Fruit fly (Drosophila melanogaster): ENCODE data around the gene Polr3C.
A peak's percentile ranks its signal among the peaks of the same experiment; 100 is the strongest.

Polr3C gene

dm6 chr3R:12448889-12449314, 11.3 kb upstream of the Polr3C start, which contains the start of gene CG18549 (continued):
- TF ChIP-seq bbx (GFP tag; IDR thresholded peaks at IDR 0.05; ENCODE audit: partially characterized antibody) = peak; percentile 76
- peak; percentile 100 for TF ChIP-seq chm (GFP tag; IDR thresholded peaks at IDR 0.05)
- TF ChIP-seq Vsx1 (GFP tag; optimal IDR thresholded peaks at IDR 0.05) = peak; percentile 99
- peak; percentile 99 for TF ChIP-seq tx (GFP tag; optimal IDR thresholded peaks at IDR 0.05)
- TF ChIP-seq sd (tag; optimal IDR thresholded peaks at IDR 0.05) = peak; percentile 98
- TF ChIP-seq Xbp1 (GFP tag; optimal IDR thresholded peaks at IDR 0.05) = peak; percentile 100
- TF ChIP-seq CG8359 (GFP tag; optimal IDR thresholded peaks at IDR 0.05; ENCODE audit: borderline replicate concordance) = peak; percentile 97
- peak; percentile 100 for TF ChIP-seq tgo (GFP tag; IDR thresholded peaks at IDR 0.05)
- peak; percentile 100 for TF ChIP-seq Med (GFP tag)
- TF ChIP-seq sim (GFP tag; IDR thresholded peaks at IDR 0.05) = peak; percentile 100
- TF ChIP-seq CG6272 (GFP tag; IDR thresholded peaks at IDR 0.05) = peak; percentile 99
- no peak for TF ChIP-seq h (optimal IDR thresholded peaks at IDR 0.05)
- peak; percentile 99 for TF ChIP-seq schlank (tag; optimal IDR thresholded peaks at IDR 0.05)
- TF ChIP-seq gce (GFP tag; IDR thresholded peaks at IDR 0.05) = peak; percentile 100
- TF ChIP-seq H15 (GFP tag; IDR thresholded peaks at IDR 0.05) = peak; percentile 100
- TF ChIP-seq stwl (tag; optimal IDR thresholded peaks at IDR 0.05) = peak; percentile 95
- TF ChIP-seq CrebB (tag; optimal IDR thresholded peaks at IDR 0.05) = peak; percentile 100
- peak; percentile 100 for TF ChIP-seq CG14050 (GFP tag; IDR thresholded peaks at IDR 0.05)
- TF ChIP-seq Nf-YA (GFP tag; IDR thresholded peaks at IDR 0.05) = peak; percentile 100
- TF ChIP-seq CG13287 (GFP tag; IDR thresholded peaks at IDR 0.05; ENCODE audit: partially characterized antibody) = peak; percentile 88
- TF ChIP-seq dati (GFP tag; IDR thresholded peaks at IDR 0.05) = peak; percentile 99
- TF ChIP-seq ewg (GFP tag; optimal IDR thresholded peaks at IDR 0.05) = peak; percentile 99
- TF ChIP-seq Rfx (GFP tag; IDR thresholded peaks at IDR 0.05) = peak; percentile 100
- TF ChIP-seq da (GFP tag; optimal IDR thresholded peaks at IDR 0.05) = peak; percentile 97
- peak; percentile 99 for TF ChIP-seq Ravus (GFP tag; IDR thresholded peaks at IDR 0.05)
- peak; percentile 99 for TF ChIP-seq shn (GFP tag; optimal IDR thresholded peaks at IDR 0.05)
- TF ChIP-seq danr (GFP tag; IDR thresholded peaks at IDR 0.05) = peak; percentile 100
- TF ChIP-seq jumu (GFP tag; optimal IDR thresholded peaks at IDR 0.05) = peak; percentile 99
- peak; percentile 73 for TF ChIP-seq HLH4C (GFP tag; IDR thresholded peaks at IDR 0.05; ENCODE audit: partially characterized antibody)
- peak; percentile 98 for TF ChIP-seq CG11696 (GFP tag; IDR thresholded peaks at IDR 0.05)
- peak; percentile 100 for TF ChIP-seq CG18599 (GFP tag; optimal IDR thresholded peaks at IDR 0.05)
- TF ChIP-seq en (GFP tag; optimal IDR thresholded peaks at IDR 0.05) = peak; percentile 99
- TF ChIP-seq CG13123 (GFP tag; optimal IDR thresholded peaks at IDR 0.05) = peak; percentile 99
- peak; percentile 99 for TF ChIP-seq CG2889 (GFP tag; IDR thresholded peaks at IDR 0.05)
- peak; percentile 98 for TF ChIP-seq dm (GFP tag; optimal IDR thresholded peaks at IDR 0.05)
- TF ChIP-seq CG42726 (GFP tag; IDR thresholded peaks at IDR 0.05; ENCODE audit: partially characterized antibody) = peak; percentile 5; the same call in 1 of the 2 replicates
- peak; percentile 99 for TF ChIP-seq CHES-1-like (GFP tag; optimal IDR thresholded peaks at IDR 0.05)
- peak; percentile 64; the same call in 1 of the 2 replicates for TF ChIP-seq nerfin-2 (GFP tag; IDR thresholded peaks at IDR 0.05; ENCODE audit: partially characterized antibody)
- peak; percentile 75 for TF ChIP-seq knrl (GFP tag; IDR thresholded peaks at IDR 0.05; ENCODE audit: partially characterized antibody)
- TF ChIP-seq Side (GFP tag; optimal IDR thresholded peaks at IDR 0.05) = peak; percentile 99
- TF ChIP-seq sr (GFP tag; IDR thresholded peaks at IDR 0.05) = peak; percentile 99; the same call in 2 of the 3 replicates
- peak; percentile 99 for TF ChIP-seq Atf3 (GFP tag; optimal IDR thresholded peaks at IDR 0.05)
- TF ChIP-seq cad (GFP tag; optimal IDR thresholded peaks at IDR 0.05) = no peak
- TF ChIP-seq Aef1 (GFP tag; IDR thresholded peaks at IDR 0.05) = peak; percentile 100
- peak; percentile 100 for TF ChIP-seq zfh1 (GFP tag; IDR thresholded peaks at IDR 0.05)
- peak; percentile 96 for TF ChIP-seq CG15514 (GFP tag; optimal IDR thresholded peaks at IDR 0.05)
- peak; percentile 97 for TF ChIP-seq ab (GFP tag; optimal IDR thresholded peaks at IDR 0.05)
- peak; percentile 99 for TF ChIP-seq cwo (GFP tag; optimal IDR thresholded peaks at IDR 0.05)
- peak; percentile 98 for TF ChIP-seq aop (GFP tag; IDR thresholded peaks at IDR 0.05)
- no peak for TF ChIP-seq eve (GFP tag; optimal IDR thresholded peaks at IDR 0.05)
- TF ChIP-seq Dip3 (GFP tag; optimal IDR thresholded peaks at IDR 0.05) = peak; percentile 99
